Fruit fly (Drosophila melanogaster): ENCODE measurements around the gene rtp.

dm6 chr3R:5277735-5278134 lies 40.6 kb upstream of the rtp start, which contains the start of gene CG31538:
- TF ChIP-seq bab1 (GFP tag; optimal IDR thresholded peaks at IDR 0.05) (no peak), CG14711 (tag; optimal IDR thresholded peaks at IDR 0.05) (no peak), toe (GFP tag; optimal IDR thresholded peaks at IDR 0.05) (no peak), kay (GFP tag; ENCODE audit: borderline replicate concordance) (peak; percentile 21)

Measured in whole organism, adult.